Worm (Caenorhabditis elegans) whole organism, L1 larva: Measurements from ENCODE around the gene toca-2.
A peak's percentile ranks its signal among the peaks of the same experiment; 100 is the strongest.

Experiments
- F16B12.6 ChIP-seq: fragments of 150-350 bp; optimal IDR thresholded peaks from 2 replicates; lab custom pipeline; 2014; ENCODE audit warnings: missing biosample characterization, missing genetic modification characterization
- ama-1 ChIP-seq: fragments of 150-350 bp; optimal IDR thresholded peaks from 2 replicates; lab custom pipeline; 2014
- blmp-1 ChIP-seq: fragments of 150-350 bp; optimal IDR thresholded peaks from 2 replicates; lab custom pipeline; 2014; ENCODE audit warnings: missing biosample characterization, missing genetic modification characterization
- fkh-8 ChIP-seq: sonication (generic microtip); optimal IDR thresholded peaks from 2 replicates; lab custom pipeline; 2016; ENCODE audit warnings: mild to moderate bottlenecking, missing genetic modification characterization, missing compliant biosample characterization
- lin-35 ChIP-seq, 2 experiments: fragments of 150-350 bp; optimal IDR thresholded peaks; 2 replicates each; lab custom pipeline; 2014; ENCODE audit warnings: missing biosample characterization in 2 of 2, missing genetic modification characterization in 2 of 2, missing genetic modification reagents in 2 of 2
- mdl-1 ChIP-seq, 2 experiments: fragments of 150-350 bp; optimal IDR thresholded peaks; 2 replicates each; lab custom pipeline; 2014 to 2017; ENCODE audit warnings: missing biosample characterization in 2 of 2, missing genetic modification characterization in 2 of 2, inconsistent platforms in 1 of 2
- mef-2 ChIP-seq: fragments of 150-350 bp; optimal IDR thresholded peaks from 2 replicates; lab custom pipeline; 2014; ENCODE audit warnings: missing biosample characterization, missing genetic modification characterization
- nhr-28 ChIP-seq: fragments of 150-350 bp; optimal IDR thresholded peaks from 2 replicates; lab custom pipeline; 2014; ENCODE audit warnings: missing biosample characterization, missing genetic modification characterization
- nhr-90 ChIP-seq: sonication (generic microtip); optimal IDR thresholded peaks from 2 replicates; lab custom pipeline; 2016; ENCODE audit warnings: mild to moderate bottlenecking, missing genetic modification characterization, missing compliant biosample characterization; ENCODE audit not compliant: poor library complexity
- pag-3 ChIP-seq: sonication (generic microtip); optimal IDR thresholded peaks from 2 replicates; lab custom pipeline; 2017; ENCODE audit warnings: missing genetic modification characterization, mild to moderate bottlenecking, missing compliant biosample characterization, antibody characterized with exemption, borderline replicate concordance; ENCODE audit not compliant: insufficient read depth
- skn-1 ChIP-seq: fragments of 150-350 bp; optimal IDR thresholded peaks from 2 replicates; lab custom pipeline; 2014; ENCODE audit warnings: missing biosample characterization, missing genetic modification characterization
- snpc-4 ChIP-seq: fragments of 150-350 bp; optimal IDR thresholded peaks from 2 replicates; lab custom pipeline; 2014; ENCODE audit warnings: missing biosample characterization, missing genetic modification characterization
- unc-62 ChIP-seq: fragments of 150-350 bp; optimal IDR thresholded peaks from 2 replicates; lab custom pipeline; 2014; ENCODE audit warnings: missing biosample characterization, missing genetic modification reagents, missing genetic modification characterization
- unc-86 ChIP-seq: sonication (generic microtip); optimal IDR thresholded peaks from 2 replicates; lab custom pipeline; 2016; ENCODE audit warnings: missing genetic modification characterization, missing compliant biosample characterization

DNA sequence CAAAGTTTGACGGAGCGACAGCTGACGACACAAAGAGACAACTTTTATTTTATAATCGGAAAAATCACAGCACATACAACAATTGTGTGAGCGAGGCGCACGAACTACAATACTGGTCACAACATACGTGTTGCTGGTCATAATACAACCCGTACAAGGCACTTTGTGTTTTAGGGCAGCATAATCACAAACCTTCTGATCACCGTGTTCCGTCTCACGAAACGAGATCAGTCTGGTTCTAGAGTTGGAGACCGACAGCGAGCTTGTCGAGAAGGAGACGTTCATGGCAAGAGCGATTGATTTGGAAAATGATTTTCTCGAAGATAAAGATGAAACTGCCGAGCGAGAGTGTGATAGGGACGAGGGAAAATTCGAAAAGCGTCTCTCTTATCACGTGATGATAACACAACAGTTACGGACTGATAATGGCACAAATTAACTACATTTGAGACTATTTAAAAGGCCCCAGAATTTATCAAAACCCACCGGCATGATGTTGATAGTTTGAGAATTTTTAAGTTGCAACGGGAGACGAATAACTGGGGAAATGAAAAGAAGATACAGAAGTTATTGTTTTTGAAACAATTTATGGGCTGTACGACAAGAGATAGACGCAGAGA is 11.1 kb downstream of the toca-2 start:
- TF ChIP-seq snpc-4 (tag; lab: Kevin White, UChicago) (no peak), ama-1 (lab: Kevin White, UChicago) (no peak), unc-86 (tag; lab: Kevin White, UChicago) (no peak), pag-3 (tag; lab: Kevin White, UChicago) (no peak), mef-2 (tag; lab: Kevin White, UChicago) (no peak), skn-1 (tag; lab: Kevin White, UChicago) (no peak), lin-35 (GFP tag; optimal IDR thresholded peaks at IDR 0.05; lab: Kevin White, UChicago) (peak in 1 of 2 experiments; percentile 60), mdl-1 (tag; optimal IDR thresholded peaks at IDR 0.05; lab: Kevin White, UChicago) (peak in 1 of 2 experiments; percentile 30), fkh-8 (tag; lab: Kevin White, UChicago) (no peak), blmp-1 (tag; lab: Kevin White, UChicago) (peak; percentile 65), F16B12.6 (no peak), unc-62 (no peak), nhr-28 (tag; lab: Kevin White, UChicago) (no peak), nhr-90 (peak; percentile 53)
